ENCODE assay signal across 2 worm cellular contexts in genomic region chrIII:7181822-7182221, ce11.
TF ChIP-seq lines count a peak whose summit lies in the region.

TSS of gene epg-4 (plus strand) at chrIII:7182167.

TF ChIP-seq in whole organism, L4 larva, 104 proteins besides CTCF, POLR2A, EP300 and RAD21 (continued from another document):
- peak; percentile 4 for TF ChIP-seq pqm-1 (tag; optimal IDR thresholded peaks at IDR 0.05; lab: Kevin White, UChicago)
- TF ChIP-seq nhr-111 (GFP tag; optimal IDR thresholded peaks at IDR 0.05; lab: Kevin White, UChicago): peak; percentile 14
- TF ChIP-seq F10B5.3 (tag; optimal IDR thresholded peaks at IDR 0.05; lab: Kevin White, UChicago): no peak
- TF ChIP-seq tra-1 (GFP tag; IDR thresholded peaks at IDR 0.05; lab: Robert Waterston, UW): no peak
- no peak for TF ChIP-seq zag-1 (tag; optimal IDR thresholded peaks at IDR 0.05; lab: Kevin White, UChicago)
- TF ChIP-seq ceh-32 (tag; optimal IDR thresholded peaks at IDR 0.05; lab: Kevin White, UChicago; ENCODE audit: poor library complexity): no peak
- TF ChIP-seq mxl-3 (GFP tag; optimal IDR thresholded peaks at IDR 0.05; lab: Kevin White, UChicago): peak; percentile 49
- peak; percentile 33 for TF ChIP-seq dve-1 (tag; optimal IDR thresholded peaks at IDR 0.05; lab: Kevin White, UChicago; ENCODE audit: insufficient read depth)
- TF ChIP-seq lsy-2 (tag; optimal IDR thresholded peaks at IDR 0.05; lab: Kevin White, UChicago): peak; percentile 29 to 65
- peak; percentile 33 for TF ChIP-seq lin-13 (GFP tag; optimal IDR thresholded peaks at IDR 0.05; lab: Kevin White, UChicago)
- TF ChIP-seq tag-97 (GFP tag; IDR thresholded peaks at IDR 0.05; lab: Robert Waterston, UW): no peak
- peak; percentile 33 for TF ChIP-seq zfp-2 (tag; optimal IDR thresholded peaks at IDR 0.05; lab: Kevin White, UChicago)
- TF ChIP-seq lin-38 (GFP tag; IDR thresholded peaks at IDR 0.05; lab: Robert Waterston, UW): peak; percentile 75
- TF ChIP-seq nhr-41 (GFP tag; IDR thresholded peaks at IDR 0.05; lab: Robert Waterston, UW): no peak
- TF ChIP-seq mxl-2 (GFP tag; conservative IDR thresholded peaks at IDR 0.05; lab: Robert Waterston, UW): no peak
- TF ChIP-seq ama-1 (optimal IDR thresholded peaks at IDR 0.05; lab: Kevin White, UChicago): peak; percentile 76
- peak; percentile 96 for TF ChIP-seq hlh-30 (tag; optimal IDR thresholded peaks at IDR 0.05; lab: Kevin White, UChicago; ENCODE audit: insufficient read depth)
- TF ChIP-seq hlh-11 (tag; optimal IDR thresholded peaks at IDR 0.05; lab: Kevin White, UChicago): peak; percentile 65
- TF ChIP-seq fos-1 (tag; optimal IDR thresholded peaks at IDR 0.05; lab: Kevin White, UChicago): no peak
- peak; percentile 65; the same call in 1 of the 2 replicates for TF ChIP-seq hmg-1.1 (GFP tag; IDR thresholded peaks at IDR 0.05; lab: Robert Waterston, UW)
- TF ChIP-seq daf-19 (GFP tag; conservative IDR thresholded peaks at IDR 0.05; lab: Robert Waterston, UW): no peak
- 0 out of 2 replicates have a peak, but pooled peaks have one; percentile 47 for TF ChIP-seq zfp-3 (GFP tag; conservative IDR thresholded peaks at IDR 0.05; lab: Robert Waterston, UW)
- TF ChIP-seq zip-2 (tag; optimal IDR thresholded peaks at IDR 0.05; lab: Kevin White, UChicago): no peak

TF ChIP-seq in whole organism, late embryonic, 69 proteins besides CTCF, POLR2A, EP300 and RAD21 (continued from another document):
- no peak for TF ChIP-seq hlh-6 (tag; optimal IDR thresholded peaks at IDR 0.05; lab: Kevin White, UChicago)
- TF ChIP-seq ceh-18 (tag; optimal IDR thresholded peaks at IDR 0.05; lab: Kevin White, UChicago): peak; percentile 12
- TF ChIP-seq unc-42 (tag; optimal IDR thresholded peaks at IDR 0.05; lab: Kevin White, UChicago): peak; percentile 3
- no peak for TF ChIP-seq ceh-19 (GFP tag; optimal IDR thresholded peaks at IDR 0.05; lab: Kevin White, UChicago)
- no peak for TF ChIP-seq che-1 (tag; optimal IDR thresholded peaks at IDR 0.05; lab: Kevin White, UChicago)
- no peak for TF ChIP-seq T23F11.4 (GFP tag; optimal IDR thresholded peaks at IDR 0.05; lab: Kevin White, UChicago)
- no peak for TF ChIP-seq ceh-22 (tag; optimal IDR thresholded peaks at IDR 0.05; lab: Kevin White, UChicago)
- TF ChIP-seq sdc-2 (tag; optimal IDR thresholded peaks at IDR 0.05; lab: Kevin White, UChicago): no peak
- TF ChIP-seq hlh-15 (tag; optimal IDR thresholded peaks at IDR 0.05; lab: Kevin White, UChicago): no peak
- TF ChIP-seq elt-4 (tag; optimal IDR thresholded peaks at IDR 0.05; lab: Kevin White, UChicago): no peak
- TF ChIP-seq eyg-1 (tag; optimal IDR thresholded peaks at IDR 0.05; lab: Kevin White, UChicago): no peak
- TF ChIP-seq ceh-6 (GFP tag; optimal IDR thresholded peaks at IDR 0.05; lab: Kevin White, UChicago): no peak
- TF ChIP-seq K02D7.2 (tag; optimal IDR thresholded peaks at IDR 0.05; lab: Kevin White, UChicago): no peak
- no peak for TF ChIP-seq Y22D7AL.16 (tag; optimal IDR thresholded peaks at IDR 0.05; lab: Kevin White, UChicago)
- no peak for TF ChIP-seq ceh-34 (tag; optimal IDR thresholded peaks at IDR 0.05; lab: Kevin White, UChicago)
- no peak for TF ChIP-seq fax-1 (tag; optimal IDR thresholded peaks at IDR 0.05; lab: Kevin White, UChicago)
- no peak for TF ChIP-seq ceh-30 (tag; optimal IDR thresholded peaks at IDR 0.05; lab: Kevin White, UChicago)
- no peak for TF ChIP-seq pqm-1 (tag; optimal IDR thresholded peaks at IDR 0.05; lab: Kevin White, UChicago)
- no peak for TF ChIP-seq lim-6 (tag; optimal IDR thresholded peaks at IDR 0.05; lab: Kevin White, UChicago)
- no peak for TF ChIP-seq C38D4.7 (GFP tag; optimal IDR thresholded peaks at IDR 0.05; lab: Kevin White, UChicago)
- TF ChIP-seq dmd-4 (tag; optimal IDR thresholded peaks at IDR 0.05; lab: Kevin White, UChicago; ENCODE audit: borderline replicate concordance): no peak
- TF ChIP-seq ceh-24 (tag; optimal IDR thresholded peaks at IDR 0.05; lab: Kevin White, UChicago): no peak
